Worm (Caenorhabditis elegans): ENCODE data around the gene rfc-4.

- TF ChIP-seq nhr-77 (tag; optimal IDR thresholded peaks at IDR 0.05) (no peak), nhr-237 (tag; optimal IDR thresholded peaks at IDR 0.05) (no peak), fos-1 (tag; optimal IDR thresholded peaks at IDR 0.05) (no peak), egl-27 (tag; optimal IDR thresholded peaks at IDR 0.05) (no peak), ztf-11 (tag; optimal IDR thresholded peaks at IDR 0.05) (no peak), pqm-1 (tag; optimal IDR thresholded peaks at IDR 0.05) (no peak), ceh-16 (tag; optimal IDR thresholded peaks at IDR 0.05) (no peak), elt-2 (tag; optimal IDR thresholded peaks at IDR 0.05) (peak; percentile 9)
Observed at ce11 chrIII:6969781-6970342, 2.2 kb upstream of the rfc-4 start.

Data from whole organism, L3 larva.